Fruit fly (Drosophila melanogaster) whole organism, embryonic: Measurements from ENCODE around the gene wcy.
A peak's percentile ranks its signal among the peaks of the same experiment; 100 is the strongest.

Source experiments
- Bteb2 ChIP-seq: fragments of 200-800 bp; sonication (Bioruptor generic); optimal IDR thresholded peaks from 2 replicates; lab custom pipeline; 2016; ENCODE audit warnings: missing biosample characterization, missing genetic modification characterization
- CG12942 ChIP-seq: fragments of 200-800 bp; sonication (Bioruptor generic); optimal IDR thresholded peaks from 3 replicates; lab custom pipeline; 2016; ENCODE audit warnings: missing biosample characterization, missing genetic modification characterization
- CG13287 ChIP-seq: fragments of 200-800 bp; sonication (Bioruptor generic); IDR thresholded peaks from 2 replicates; pipeline ENCODE4 v1.3.6; 2022; ENCODE audit warnings: missing biosample characterization, missing genetic modification characterization; ENCODE audit not compliant: partially characterized antibody
- CG15269 ChIP-seq: fragments of 200-800 bp; sonication (Bioruptor generic); optimal IDR thresholded peaks from 2 replicates; lab custom pipeline; 2018; ENCODE audit warnings: missing biosample characterization, mild to moderate bottlenecking, missing genetic modification characterization, moderate library complexity
- CG1647 ChIP-seq: fragments of 200-800 bp; sonication (Bioruptor generic); optimal IDR thresholded peaks from 3 replicates; lab custom pipeline; 2016; ENCODE audit warnings: missing biosample characterization, missing genetic modification characterization
- CG16813 ChIP-seq: fragments of 200-800 bp; sonication (Bioruptor generic); IDR thresholded peaks from 3 replicates; pipeline ENCODE4 v1.3.6; 2022; ENCODE audit warnings: missing biosample characterization, missing genetic modification characterization; ENCODE audit not compliant: partially characterized antibody
- CG17359 ChIP-seq: fragments of 200-800 bp; sonication (Bioruptor generic); optimal IDR thresholded peaks from 3 replicates; lab custom pipeline; 2018; ENCODE audit warnings: missing biosample characterization, mild to moderate bottlenecking, missing genetic modification characterization, moderate library complexity
- CG18476 ChIP-seq: fragments of 200-800 bp; sonication (Bioruptor generic); optimal IDR thresholded peaks from 2 replicates; lab custom pipeline; 2016; ENCODE audit warnings: missing biosample characterization, mild to moderate bottlenecking, missing genetic modification characterization
- CG18599 ChIP-seq: fragments of 200-800 bp; sonication (Bioruptor generic); optimal IDR thresholded peaks from 3 replicates; lab custom pipeline; 2017; ENCODE audit warnings: missing biosample characterization, missing genetic modification characterization, mild to moderate bottlenecking, moderate library complexity, missing genetic modification reagents
- CG2889 ChIP-seq: fragments of 200-800 bp; sonication (Bioruptor generic); IDR thresholded peaks from 3 replicates; pipeline ENCODE4 v1.3.6; 2022; ENCODE audit warnings: missing biosample characterization, missing genetic modification characterization
- CG30403 ChIP-seq: fragments of 200-800 bp; sonication (Bioruptor generic); optimal IDR thresholded peaks from 3 replicates; lab custom pipeline; 2016; ENCODE audit warnings: missing biosample characterization, missing genetic modification characterization
- CG3065 ChIP-seq: fragments of 200-800 bp; sonication (Bioruptor generic); optimal IDR thresholded peaks from 2 replicates; lab custom pipeline; 2016; ENCODE audit warnings: missing biosample characterization, missing genetic modification characterization
- CG31365 ChIP-seq: fragments of 200-800 bp; sonication (Bioruptor generic); optimal IDR thresholded peaks from 2 replicates; lab custom pipeline; 2018; ENCODE audit warnings: missing biosample characterization, mild to moderate bottlenecking, missing genetic modification characterization
- CG33213 ChIP-seq: fragments of 200-800 bp; sonication (Bioruptor generic); optimal IDR thresholded peaks from 3 replicates; lab custom pipeline; 2016; ENCODE audit warnings: missing biosample characterization, missing genetic modification characterization
- CG33557 ChIP-seq: fragments of 200-800 bp; sonication (Bioruptor generic); optimal IDR thresholded peaks from 2 replicates; lab custom pipeline; 2019; ENCODE audit warnings: missing biosample characterization, mild to moderate bottlenecking, missing genetic modification characterization, moderate library complexity
- CG3407 ChIP-seq: fragments of 200-800 bp; sonication (Bioruptor generic); optimal IDR thresholded peaks from 2 replicates; lab custom pipeline; 2018; ENCODE audit warnings: missing biosample characterization, mild to moderate bottlenecking, missing genetic modification characterization
- CG4282 ChIP-seq: fragments of 200-800 bp; sonication (Bioruptor generic); optimal IDR thresholded peaks from 2 replicates; lab custom pipeline; 2016; ENCODE audit warnings: missing biosample characterization, missing genetic modification characterization
- CG4617 ChIP-seq: fragments of 200-800 bp; sonication (Bioruptor generic); optimal IDR thresholded peaks from 3 replicates; lab custom pipeline; 2016; ENCODE audit warnings: missing biosample characterization, missing genetic modification characterization, borderline replicate concordance
- CG5245 ChIP-seq: fragments of 200-800 bp; sonication (Bioruptor generic); optimal IDR thresholded peaks from 3 replicates; lab custom pipeline; 2016; ENCODE audit warnings: missing biosample characterization, missing genetic modification characterization
- CG6683 ChIP-seq: fragments of 200-800 bp; sonication (Bioruptor generic); optimal IDR thresholded peaks from 2 replicates; lab custom pipeline; 2017; ENCODE audit warnings: missing biosample characterization, mild to moderate bottlenecking, missing genetic modification characterization, missing genetic modification reagents
- CG7372 ChIP-seq: fragments of 200-800 bp; sonication (Bioruptor generic); IDR thresholded peaks from 2 replicates; pipeline ENCODE4 v1.3.6; 2022; ENCODE audit warnings: missing biosample characterization, missing genetic modification characterization
- CG8388 ChIP-seq: fragments of 200-800 bp; sonication (Bioruptor generic); optimal IDR thresholded peaks from 2 replicates; lab custom pipeline; 2019; ENCODE audit warnings: missing biosample characterization, mild to moderate bottlenecking, missing genetic modification characterization, moderate library complexity
- CG8944 ChIP-seq: fragments of 200-800 bp; sonication (Bioruptor generic); optimal IDR thresholded peaks from 3 replicates; lab custom pipeline; 2016; ENCODE audit warnings: missing biosample characterization, missing genetic modification characterization
- Deaf1 ChIP-seq: fragments of 200-800 bp; optimal IDR thresholded peaks from 3 replicates; lab custom pipeline; 2019; ENCODE audit warnings: missing biosample characterization, mild to moderate bottlenecking, missing genetic modification characterization, moderate library complexity
- Dfd ChIP-seq, 2 experiments: fragments of >200 bp; optimal IDR thresholded peaks; 2 replicates each; lab custom pipeline; 2017; ENCODE audit warnings: missing biosample characterization in 2 of 2, missing genetic modification characterization in 2 of 2
- Gsc ChIP-seq: fragments of 200-800 bp; sonication (Bioruptor generic); IDR thresholded peaks from 2 replicates; pipeline ENCODE4 v1.3.6; 2022; ENCODE audit warnings: missing biosample characterization, missing genetic modification characterization
- HHEX ChIP-seq: fragments of 200-800 bp; sonication (Bioruptor generic); optimal IDR thresholded peaks from 3 replicates; lab custom pipeline; 2017; ENCODE audit warnings: missing biosample characterization, mild to moderate bottlenecking, missing genetic modification characterization, missing genetic modification reagents
- HLH4C ChIP-seq: fragments of 200-800 bp; sonication (Bioruptor generic); IDR thresholded peaks from 3 replicates; pipeline ENCODE4 v1.3.6; 2022; ENCODE audit warnings: missing biosample characterization, missing genetic modification characterization; ENCODE audit not compliant: partially characterized antibody
- Hand ChIP-seq: fragments of 200-800 bp; sonication (Bioruptor generic); optimal IDR thresholded peaks from 2 replicates; lab custom pipeline; 2017; ENCODE audit warnings: mild to moderate bottlenecking, missing biosample characterization, missing genetic modification reagents, missing genetic modification characterization
- Hr78 ChIP-seq, 2 experiments: fragments of 200-800 bp in 1 of 2; fragments of >200 bp in 1 of 2; sonication (Bioruptor generic) in 1 of 2; optimal IDR thresholded peaks; 2 replicates each; lab custom pipeline; 2017 to 2019; ENCODE audit warnings: missing biosample characterization in 2 of 2, missing genetic modification characterization in 2 of 2, mild to moderate bottlenecking in 1 of 2, moderate library complexity in 1 of 2
- NK7.1 ChIP-seq: fragments of 200-800 bp; sonication (Bioruptor generic); optimal IDR thresholded peaks from 3 replicates; lab custom pipeline; 2016; ENCODE audit warnings: missing biosample characterization, missing genetic modification characterization
- Oaz ChIP-seq: fragments of 200-800 bp; sonication (Bioruptor generic); IDR thresholded peaks from 2 replicates; pipeline ENCODE4 v1.3.6; 2022; ENCODE audit warnings: missing biosample characterization, missing genetic modification characterization
- caup ChIP-seq: fragments of 200-800 bp; sonication (Bioruptor generic); optimal IDR thresholded peaks from 3 replicates; lab custom pipeline; 2017; ENCODE audit warnings: missing biosample characterization, mild to moderate bottlenecking, missing genetic modification characterization, moderate library complexity; ENCODE audit not compliant: severe bottlenecking
- dmrt11E ChIP-seq: fragments of 200-800 bp; sonication (Bioruptor generic); optimal IDR thresholded peaks from 3 replicates; lab custom pipeline; 2018; ENCODE audit warnings: missing biosample characterization, mild to moderate bottlenecking, missing genetic modification characterization, moderate library complexity
- dpn ChIP-seq, 2 experiments: fragments of 200-800 bp; sonication (Bioruptor generic); optimal IDR thresholded peaks; 3 replicates each; lab custom pipeline; 2016; ENCODE audit warnings: missing biosample characterization in 2 of 2, missing genetic modification characterization in 2 of 2
- eve ChIP-seq, 2 experiments: fragments of >200 bp; optimal IDR thresholded peaks; 2 replicates each; lab custom pipeline; 2017; ENCODE audit warnings: missing biosample characterization in 2 of 2, missing genetic modification characterization in 2 of 2
- ewg ChIP-seq: fragments of 200-800 bp; sonication (Bioruptor generic); optimal IDR thresholded peaks from 3 replicates; lab custom pipeline; 2017; ENCODE audit warnings: mild to moderate bottlenecking, missing biosample characterization, missing genetic modification reagents, missing genetic modification characterization
- exex ChIP-seq: fragments of 200-800 bp; sonication (Bioruptor generic); optimal IDR thresholded peaks from 4 replicates; lab custom pipeline; 2018; ENCODE audit warnings: missing biosample characterization, mild to moderate bottlenecking, missing genetic modification characterization, moderate library complexity
- gsb-n ChIP-seq: fragments of 200-800 bp; sonication (Bioruptor generic); optimal IDR thresholded peaks from 3 replicates; lab custom pipeline; 2018; ENCODE audit warnings: missing biosample characterization, mild to moderate bottlenecking, missing genetic modification characterization
- ham ChIP-seq: fragments of 200-800 bp; sonication (Bioruptor generic); IDR thresholded peaks from 2 replicates; pipeline ENCODE4 v1.3.6; 2022; ENCODE audit warnings: missing biosample characterization, missing genetic modification characterization
- hkb ChIP-seq, 2 experiments: fragments of 200-800 bp in 1 of 2; fragments of >200 bp in 1 of 2; sonication (Bioruptor generic) in 1 of 2; IDR thresholded peaks in 1 of 2; optimal IDR thresholded peaks in 1 of 2; 2 replicates each; pipeline versions ENCODE4 v1.3.6 to Lab custom; 2017 to 2022; ENCODE audit warnings: missing biosample characterization in 1 of 2, missing genetic modification characterization in 1 of 2
- lbe ChIP-seq: fragments of 200-800 bp; sonication (Bioruptor generic); optimal IDR thresholded peaks from 2 replicates; lab custom pipeline; 2016; ENCODE audit warnings: missing biosample characterization, mild to moderate bottlenecking, missing genetic modification characterization
- peb ChIP-seq: fragments of 200-800 bp; sonication (Bioruptor generic); IDR thresholded peaks from 2 replicates; pipeline ENCODE4 v1.3.6; 2022; ENCODE audit warnings: missing biosample characterization, missing genetic modification characterization
- pfk ChIP-seq: fragments of 200-800 bp; sonication (Bioruptor generic); optimal IDR thresholded peaks from 2 replicates; lab custom pipeline; 2018; ENCODE audit warnings: missing biosample characterization, mild to moderate bottlenecking, missing genetic modification characterization, moderate library complexity
- pros ChIP-seq: fragments of 200-800 bp; sonication (Bioruptor generic); optimal IDR thresholded peaks from 3 replicates; lab custom pipeline; 2019; ENCODE audit warnings: missing biosample characterization, mild to moderate bottlenecking, missing genetic modification characterization, moderate library complexity
- repo ChIP-seq: fragments of 200-800 bp; sonication (Bioruptor generic); optimal IDR thresholded peaks from 2 replicates; lab custom pipeline; 2016; ENCODE audit warnings: missing biosample characterization, missing genetic modification characterization
- rib ChIP-seq: fragments of 200-800 bp; sonication (Bioruptor generic); IDR thresholded peaks from 2 replicates; pipeline ENCODE4 v1.3.6; 2022; ENCODE audit warnings: missing biosample characterization, missing genetic modification characterization

Gene wcy

dm6 chrX:17125017-17125821 is 47.5 kb upstream of the wcy start (continued):
- TF ChIP-seq CG30403 (peak; percentile 32), Hand (GFP tag; lab: Kevin White, UChicago) (peak; percentile 58), CG3065 (GFP tag; lab: Kevin White, UChicago) (no peak), CG6683 (GFP tag; lab: Kevin White, UChicago) (peak; percentile 50), CG16813 (GFP tag; lab: Robert Waterston, UW) (peak; percentile 94), gsb-n (tag; lab: Kevin White, UChicago) (peak; percentile 13), Dfd (GFP tag; optimal IDR thresholded peaks at IDR 0.05; lab: Kevin White, UChicago) (no peak), CG7372 (GFP tag; lab: Robert Waterston, UW) (peak; percentile 71), eve (GFP tag; optimal IDR thresholded peaks at IDR 0.05; lab: Kevin White, UChicago) (peak in 1 of 2 experiments; percentile 63), CG18599 (GFP tag; lab: Kevin White, UChicago) (peak; percentile 82), dmrt11E (peak; percentile 41), CG5245 (GFP tag; lab: Kevin White, UChicago) (peak; percentile 11), dpn (GFP tag; optimal IDR thresholded peaks at IDR 0.05; lab: Kevin White, UChicago) (peak in 1 of 2 experiments; percentile 15), Bteb2 (no peak), rib (GFP tag; lab: Robert Waterston, UW) (no peak; the same call in 1 of the 2 replicates), CG12942 (no peak), Deaf1 (tag; lab: Kevin White, UChicago) (peak; percentile 48), CG4617 (GFP tag; lab: Kevin White, UChicago) (no peak), Gsc (GFP tag; lab: Robert Waterston, UW) (no peak), CG17359 (tag; lab: Kevin White, UChicago) (peak; percentile 71), exex (tag; lab: Kevin White, UChicago) (peak; percentile 62), HLH4C (peak; percentile 85), pros (GFP tag; lab: Kevin White, UChicago) (peak; percentile 22), CG15269 (peak; percentile 67), ewg (GFP tag; lab: Kevin White, UChicago) (peak; percentile 78), Oaz (0 out of 2 replicates have a peak, but pooled peaks have one; percentile 31), CG33213 (GFP tag; lab: Kevin White, UChicago) (no peak), hkb (optimal IDR thresholded peaks at IDR 0.05; lab: Kevin White, UChicago) (no peak), hkb (GFP tag; IDR thresholded peaks at IDR 0.05; lab: Robert Waterston, UW) (peak; percentile 77), CG8944 (GFP tag; lab: Kevin White, UChicago) (peak; percentile 18), caup (peak; percentile 60), HHEX (GFP tag; lab: Kevin White, UChicago) (peak; percentile 72), CG3407 (GFP tag; lab: Kevin White, UChicago) (no peak), CG31365 (tag; lab: Kevin White, UChicago) (no peak), NK7.1 (GFP tag; lab: Kevin White, UChicago) (no peak), CG33557 (peak; percentile 69), lbe (no peak), ham (GFP tag; lab: Robert Waterston, UW) (peak; percentile 23; the same call in 1 of the 2 replicates), CG2889 (GFP tag; lab: Robert Waterston, UW) (peak; percentile 69; the same call in 2 of the 3 replicates), CG1647 (GFP tag; lab: Kevin White, UChicago) (no peak), CG4282 (GFP tag; lab: Kevin White, UChicago) (no peak), CG18476 (GFP tag; lab: Kevin White, UChicago) (peak; percentile 49), CG8388 (peak; percentile 34), peb (GFP tag; lab: Robert Waterston, UW) (peak; percentile 36; the same call in 1 of the 2 replicates), Hr78 (GFP tag; optimal IDR thresholded peaks at IDR 0.05; lab: Kevin White, UChicago) (peak in 1 of 2 experiments; percentile 28), CG13287 (GFP tag; lab: Robert Waterston, UW) (peak; percentile 93), pfk (GFP tag; lab: Kevin White, UChicago) (no peak), repo (no peak)
